Fruit fly (Drosophila melanogaster): ENCODE data around the gene CG42445.

DNA sequence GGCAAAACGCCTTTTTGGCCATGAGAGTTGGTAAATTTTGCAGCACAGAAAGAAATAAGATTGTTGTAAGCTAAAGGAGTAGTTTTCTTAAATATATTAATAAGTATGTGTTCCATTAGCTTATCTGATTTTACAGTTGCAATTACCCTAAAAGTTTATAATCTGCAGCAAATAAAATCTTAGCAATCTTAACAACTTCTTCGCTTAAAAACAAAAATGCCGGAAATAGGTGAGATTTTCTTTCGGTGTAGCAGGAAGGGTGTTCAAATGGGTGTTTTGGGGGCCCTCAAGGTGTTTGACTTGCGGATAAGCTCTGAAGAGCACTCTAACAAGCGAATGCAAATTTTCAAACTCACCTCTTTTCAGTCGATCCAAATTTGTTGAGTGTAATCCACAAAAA is 7.9 kb downstream of the CG42445 start:
- TF ChIP-seq psq (GFP tag; optimal IDR thresholded peaks at IDR 0.05) (no peak), fru (GFP tag; optimal IDR thresholded peaks at IDR 0.05) (no peak), Hr83 (GFP tag; optimal IDR thresholded peaks at IDR 0.05; ENCODE audit: poor library complexity, severe bottlenecking) (no peak), Mio (GFP tag; optimal IDR thresholded peaks at IDR 0.05) (no peak), OdsH (GFP tag; optimal IDR thresholded peaks at IDR 0.05) (no peak), br (GFP tag; optimal IDR thresholded peaks at IDR 0.05) (no peak)
